Worm (Caenorhabditis elegans): ENCODE measurements around the gene F48E8.3.

Gene F48E8.3

DNA sequence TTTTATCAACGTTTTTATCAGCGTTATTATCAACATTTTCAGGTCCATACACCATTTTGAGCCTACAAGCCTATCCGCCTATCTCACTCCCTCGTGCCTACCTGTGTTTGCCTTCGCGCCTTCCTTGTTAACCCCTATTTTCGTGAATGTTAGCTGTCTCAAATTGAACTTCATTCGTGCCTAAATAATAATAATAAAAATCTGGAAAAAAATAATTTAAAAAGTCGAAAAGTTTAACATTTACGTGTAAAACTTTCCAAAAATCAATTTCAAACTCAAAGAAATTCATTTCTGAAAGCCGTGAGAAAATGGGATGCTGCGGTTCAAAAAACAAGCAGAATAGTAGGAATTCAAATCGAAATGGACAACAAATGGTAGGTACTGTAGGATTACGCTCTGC is 16.8 kb downstream of the F48E8.3 start, which contains the start of gene R02F2.10:
Gene R02F2.10 (plus strand): TSS at position 301 of the 400 bp plus-strand sequence.
- TF ChIP-seq ztf-1 (GFP tag; conservative IDR thresholded peaks at IDR 0.05) (no peak), lsy-2 (tag; optimal IDR thresholded peaks at IDR 0.05) (no peak), nhr-237 (tag; optimal IDR thresholded peaks at IDR 0.05) (no peak), unc-55 (GFP tag; optimal IDR thresholded peaks at IDR 0.05) (no peak), nhr-11 (tag; optimal IDR thresholded peaks at IDR 0.05) (no peak), ZK546.5 (tag; optimal IDR thresholded peaks at IDR 0.05) (no peak), nhr-12 (tag; optimal IDR thresholded peaks at IDR 0.05) (no peak)

DNA sequence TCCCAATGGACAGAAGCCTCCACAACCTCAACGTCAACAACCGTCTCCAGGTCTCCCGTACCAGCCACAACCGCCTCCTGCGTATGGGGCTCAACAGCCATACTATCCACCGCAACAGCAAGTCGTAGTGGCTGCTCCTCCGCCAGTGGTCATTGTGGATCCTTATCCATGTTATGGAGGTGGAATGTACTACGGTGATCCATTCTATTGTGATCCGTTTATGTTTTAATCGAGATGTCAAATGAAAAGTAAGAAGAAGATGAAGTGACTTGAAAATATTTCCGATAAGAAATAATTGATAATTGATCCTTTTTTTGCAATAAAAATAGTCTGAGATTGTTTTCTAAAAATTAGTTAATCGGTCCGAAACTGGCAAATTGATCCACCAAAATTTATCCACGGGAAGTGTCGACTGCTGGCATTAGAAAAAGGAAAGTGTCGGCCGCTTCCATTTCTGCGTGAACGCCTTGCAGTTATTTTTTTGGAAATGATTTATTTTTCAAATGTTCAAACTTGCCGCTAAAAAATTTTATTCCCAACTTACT is 17.7 kb downstream of the F48E8.3 start, which contains the start of the genes R02F2.6 and R02F2.5:
Gene R02F2.6 (minus strand): TSS at position 101 of the 545 bp plus-strand sequence.
Gene R02F2.5 (plus strand): TSS at position 495 of the 545 bp plus-strand sequence.
- TF ChIP-seq nhr-129 (tag; optimal IDR thresholded peaks at IDR 0.05): no peak
- no peak for TF ChIP-seq lin-39 (tag; optimal IDR thresholded peaks at IDR 0.05)
- no peak for TF ChIP-seq crh-2 (tag; optimal IDR thresholded peaks at IDR 0.05)
- TF ChIP-seq nhr-23 (tag; optimal IDR thresholded peaks at IDR 0.05): no peak
- TF ChIP-seq R02D3.7 (tag; optimal IDR thresholded peaks at IDR 0.05): no peak
- no peak for TF ChIP-seq nhr-25 (tag; optimal IDR thresholded peaks at IDR 0.05)
- no peak for TF ChIP-seq nhr-77 (tag; optimal IDR thresholded peaks at IDR 0.05)
- no peak for TF ChIP-seq lin-11 (tag; optimal IDR thresholded peaks at IDR 0.05)
- TF ChIP-seq ztf-1 (GFP tag; conservative IDR thresholded peaks at IDR 0.05): no peak
- no peak for TF ChIP-seq egl-27 (tag; optimal IDR thresholded peaks at IDR 0.05)

DNA sequence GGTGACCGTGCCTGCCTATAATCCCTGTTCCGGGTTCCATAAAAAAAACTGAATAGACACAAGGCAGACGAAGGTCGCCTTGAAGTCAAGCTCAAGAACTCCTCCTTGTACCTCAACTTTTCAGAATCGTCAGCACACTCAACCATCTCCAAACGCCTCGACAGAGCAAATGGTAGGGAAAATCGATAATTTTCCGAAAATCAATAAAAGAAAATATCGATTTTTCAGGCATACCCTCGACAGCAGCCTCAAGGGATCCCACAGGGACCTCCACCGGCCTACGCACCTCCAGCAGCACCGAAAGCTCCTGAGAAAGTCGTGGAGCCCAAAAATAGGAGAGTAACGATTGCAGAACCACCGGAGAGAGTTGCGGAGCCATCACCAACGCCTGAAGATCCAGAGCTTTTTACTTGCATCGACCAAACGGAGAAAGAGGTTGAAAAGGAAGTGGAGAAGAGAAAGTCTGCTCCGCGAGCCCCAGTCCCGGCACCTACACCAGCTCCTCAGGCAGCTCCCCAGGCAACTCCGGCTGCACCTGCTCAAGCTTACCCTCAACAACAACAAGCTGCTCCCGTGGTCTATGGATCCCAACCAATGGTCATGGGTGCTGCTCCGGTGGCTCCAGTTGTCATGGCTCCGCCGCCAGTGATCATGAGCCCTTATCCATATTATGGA is 18.5 kb downstream of the F48E8.3 start:
- no peak for TF ChIP-seq peb-1 (tag; optimal IDR thresholded peaks at IDR 0.05)
- TF ChIP-seq ceh-16 (tag; optimal IDR thresholded peaks at IDR 0.05): no peak
- no peak for TF ChIP-seq ceh-82 (tag; optimal IDR thresholded peaks at IDR 0.05)
- TF ChIP-seq R02D3.7 (tag; optimal IDR thresholded peaks at IDR 0.05): no peak
- TF ChIP-seq nhr-21 (tag; optimal IDR thresholded peaks at IDR 0.05): no peak
- TF ChIP-seq lin-39 (tag; optimal IDR thresholded peaks at IDR 0.05): no peak
- no peak for TF ChIP-seq gmeb-1 (tag; optimal IDR thresholded peaks at IDR 0.05)
- TF ChIP-seq nhr-237 (tag; optimal IDR thresholded peaks at IDR 0.05): no peak
- no peak for TF ChIP-seq F13H6.1 (tag; optimal IDR thresholded peaks at IDR 0.05)
- no peak for TF ChIP-seq sem-4 (tag; optimal IDR thresholded peaks at IDR 0.05)
- no peak for TF ChIP-seq blmp-1 (tag; optimal IDR thresholded peaks at IDR 0.05; ENCODE audit: insufficient read depth)
- no peak for TF ChIP-seq lsy-2 (tag; optimal IDR thresholded peaks at IDR 0.05)
- no peak for TF ChIP-seq alr-1 (tag; optimal IDR thresholded peaks at IDR 0.05)
- no peak for TF ChIP-seq elt-3 (tag; optimal IDR thresholded peaks at IDR 0.05)

DNA sequence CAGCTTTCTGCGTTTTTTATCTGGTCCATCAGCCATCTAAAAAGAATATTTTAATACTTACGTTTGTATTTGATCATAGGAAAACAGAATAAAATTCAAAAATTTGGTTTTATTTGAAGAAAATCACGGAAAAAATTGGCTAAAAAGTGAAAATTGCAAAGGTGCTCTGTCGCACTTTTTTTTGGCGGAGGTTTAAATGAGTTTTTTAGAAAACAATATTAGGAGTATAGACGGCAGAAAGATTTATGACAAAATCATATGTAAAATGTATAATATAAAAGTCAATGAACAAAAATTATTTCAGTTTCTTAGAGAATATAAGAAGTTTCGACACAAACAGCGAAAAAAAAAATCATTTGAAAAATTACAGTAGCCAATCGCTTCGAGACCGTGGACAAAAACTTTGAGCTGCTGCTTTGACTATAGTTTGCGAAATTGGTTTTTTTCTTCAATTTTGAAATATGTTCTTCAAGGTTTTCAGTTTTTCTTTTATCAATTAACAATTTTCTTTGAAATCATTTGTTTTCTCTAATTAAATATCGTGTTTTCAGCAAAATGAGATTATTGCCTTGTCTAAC is 22.6 kb downstream of the F48E8.3 start, which contains the start of the genes R02F2.7 and R02F2.4:
Gene R02F2.7 (minus strand): TSS at position 36 of the 578 bp plus-strand sequence.
Gene R02F2.4 (plus strand): TSS at position 552 of the 578 bp plus-strand sequence.
- TF ChIP-seq unc-55 (GFP tag; optimal IDR thresholded peaks at IDR 0.05) (peak; percentile 49), lin-13 (GFP tag; optimal IDR thresholded peaks at IDR 0.05) (no peak), lsy-2 (tag; optimal IDR thresholded peaks at IDR 0.05) (peak in 1 of 2 experiments; percentile 34), sma-3 (GFP tag; optimal IDR thresholded peaks at IDR 0.05) (no peak), C34F6.9 (tag; optimal IDR thresholded peaks at IDR 0.05) (peak; percentile 25), gmeb-1 (tag; optimal IDR thresholded peaks at IDR 0.05) (peak; percentile 87)

DNA sequence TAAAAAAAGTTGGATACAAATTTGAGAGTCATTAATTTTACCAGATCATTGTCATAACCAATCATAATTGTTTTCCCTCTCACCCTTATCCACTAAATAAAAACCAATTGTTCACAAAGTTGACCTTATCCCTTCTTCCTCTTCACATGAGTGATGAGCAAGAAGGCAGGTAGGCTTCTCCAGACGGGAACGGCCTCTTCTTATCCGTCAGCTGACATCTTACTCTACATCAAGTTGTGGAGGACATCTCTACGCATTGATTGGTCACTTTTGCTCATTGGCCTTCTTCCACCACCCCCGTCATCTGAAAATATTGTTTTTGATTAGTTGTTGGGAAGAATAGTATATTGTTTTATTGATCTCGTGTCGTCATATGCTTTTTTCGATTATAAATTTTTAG is 25.2 kb downstream of the F48E8.3 start:
- TF ChIP-seq lsy-2 (tag; optimal IDR thresholded peaks at IDR 0.05) (no peak), lin-11 (tag; optimal IDR thresholded peaks at IDR 0.05) (no peak), nhr-12 (tag; optimal IDR thresholded peaks at IDR 0.05) (no peak), nhr-23 (tag; optimal IDR thresholded peaks at IDR 0.05) (no peak), ztf-11 (tag; optimal IDR thresholded peaks at IDR 0.05) (no peak), lin-39 (tag; optimal IDR thresholded peaks at IDR 0.05) (no peak), skn-1 (tag; optimal IDR thresholded peaks at IDR 0.05) (no peak), gmeb-1 (tag; optimal IDR thresholded peaks at IDR 0.05) (no peak), lin-13 (GFP tag; optimal IDR thresholded peaks at IDR 0.05) (no peak), nhr-77 (tag; optimal IDR thresholded peaks at IDR 0.05) (no peak), Y55F3AM.14 (GFP tag; optimal IDR thresholded peaks at IDR 0.05) (no peak), unc-55 (GFP tag; optimal IDR thresholded peaks at IDR 0.05) (no peak), nhr-6 (tag; optimal IDR thresholded peaks at IDR 0.05) (no peak), sma-3 (GFP tag; optimal IDR thresholded peaks at IDR 0.05) (no peak), nhr-10 (tag; optimal IDR thresholded peaks at IDR 0.05) (no peak), mab-5 (tag; optimal IDR thresholded peaks at IDR 0.05) (no peak), fos-1 (tag; optimal IDR thresholded peaks at IDR 0.05) (no peak), ceh-16 (tag; optimal IDR thresholded peaks at IDR 0.05) (no peak), sem-4 (tag; optimal IDR thresholded peaks at IDR 0.05) (no peak), sma-9 (GFP tag; optimal IDR thresholded peaks at IDR 0.05) (no peak), sma-9 (tag; optimal IDR thresholded peaks at IDR 0.05) (no peak)
